Worm (Caenorhabditis elegans) whole organism, L2 larva: ENCODE data around the gene C50B8.6.
A peak's percentile ranks its signal among the peaks of the same experiment; 100 is the strongest.

ENCODE experiments used
- C34F6.9 ChIP-seq: fragments of 150-350 bp; optimal IDR thresholded peaks from 2 replicates; lab custom pipeline; 2014; ENCODE audit warnings: missing biosample characterization, missing genetic modification characterization
- F13H6.1 ChIP-seq: sonication (generic microtip); optimal IDR thresholded peaks from 2 replicates; lab custom pipeline; 2016; ENCODE audit warnings: missing genetic modification characterization, missing compliant biosample characterization
- R02D3.7 ChIP-seq: fragments of 150-350 bp; optimal IDR thresholded peaks from 2 replicates; lab custom pipeline; 2014; ENCODE audit warnings: missing biosample characterization, missing genetic modification characterization
- Y55F3AM.14 ChIP-seq: fragments of 200-800 bp; sonication (Bioruptor generic); optimal IDR thresholded peaks from 2 replicates; lab custom pipeline; 2018; ENCODE audit warnings: mild to moderate bottlenecking, missing genetic modification characterization, missing compliant biosample characterization
- ZK546.5 ChIP-seq: sonication (generic microtip); optimal IDR thresholded peaks from 2 replicates; lab custom pipeline; 2017; ENCODE audit warnings: missing biosample characterization, missing genetic modification characterization
- alr-1 ChIP-seq: fragments of 150-350 bp; optimal IDR thresholded peaks from 2 replicates; lab custom pipeline; 2014; ENCODE audit warnings: missing biosample characterization, missing genetic modification characterization
- aly-2 ChIP-seq: fragments of 150-350 bp; optimal IDR thresholded peaks from 2 replicates; lab custom pipeline; 2014; ENCODE audit warnings: missing biosample characterization, missing genetic modification characterization
- ama-1 ChIP-seq: fragments of 150-350 bp; optimal IDR thresholded peaks from 2 replicates; lab custom pipeline; 2018; ENCODE audit warnings: inconsistent platforms
- blmp-1 ChIP-seq: sonication (generic microtip); optimal IDR thresholded peaks from 2 replicates; lab custom pipeline; 2017; ENCODE audit warnings: missing genetic modification characterization, mild to moderate bottlenecking, missing compliant biosample characterization, antibody characterized with exemption, moderate library complexity; ENCODE audit not compliant: insufficient read depth
- ceh-16 ChIP-seq: fragments of 150-350 bp; optimal IDR thresholded peaks from 2 replicates; lab custom pipeline; 2014; ENCODE audit warnings: missing biosample characterization, missing genetic modification characterization
- ceh-82 ChIP-seq: fragments of 150-350 bp; optimal IDR thresholded peaks from 2 replicates; lab custom pipeline; 2014; ENCODE audit warnings: missing biosample characterization, missing genetic modification characterization
- crh-2 ChIP-seq: sonication (generic microtip); optimal IDR thresholded peaks from 2 replicates; lab custom pipeline; 2017; ENCODE audit warnings: missing biosample characterization, missing genetic modification characterization
- dmd-4 ChIP-seq: sonication (generic microtip); optimal IDR thresholded peaks from 2 replicates; lab custom pipeline; 2017; ENCODE audit warnings: missing biosample characterization, missing genetic modification characterization
- egl-27 ChIP-seq: sonication (generic microtip); optimal IDR thresholded peaks from 3 replicates; lab custom pipeline; 2017; ENCODE audit warnings: missing biosample characterization, missing genetic modification reagents, missing genetic modification characterization
- elt-1 ChIP-seq: fragments of 150-350 bp; optimal IDR thresholded peaks from 2 replicates; lab custom pipeline; 2014; ENCODE audit warnings: missing biosample characterization, missing genetic modification characterization
- elt-3 ChIP-seq: sonication (generic microtip); optimal IDR thresholded peaks from 2 replicates; lab custom pipeline; 2017; ENCODE audit warnings: missing biosample characterization, missing genetic modification characterization
- fos-1 ChIP-seq: fragments of 150-350 bp; optimal IDR thresholded peaks from 2 replicates; lab custom pipeline; 2014; ENCODE audit warnings: missing biosample characterization, missing genetic modification characterization
- gmeb-1 ChIP-seq: fragments of 150-350 bp; optimal IDR thresholded peaks from 2 replicates; lab custom pipeline; 2014; ENCODE audit warnings: missing biosample characterization, missing genetic modification characterization
- lin-11 ChIP-seq: fragments of 150-350 bp; sonication (generic microtip); optimal IDR thresholded peaks from 2 replicates; lab custom pipeline; 2014; ENCODE audit warnings: missing biosample characterization, missing genetic modification characterization, inconsistent platforms, mixed read lengths
- lin-13 ChIP-seq: fragments of 150-350 bp; optimal IDR thresholded peaks from 2 replicates; lab custom pipeline; 2014; ENCODE audit warnings: missing biosample characterization, missing genetic modification reagents, missing genetic modification characterization
- lin-39 ChIP-seq: fragments of 150-350 bp; optimal IDR thresholded peaks from 2 replicates; lab custom pipeline; 2014; ENCODE audit warnings: missing biosample characterization, missing genetic modification reagents, missing genetic modification characterization
- lsy-2 ChIP-seq, 2 experiments: fragments of 150-350 bp in 1 of 2; sonication (generic microtip) in 1 of 2; optimal IDR thresholded peaks; 2 replicates each; lab custom pipeline; 2014 to 2017; ENCODE audit warnings: missing biosample characterization in 2 of 2, missing genetic modification characterization in 2 of 2
- mab-5 ChIP-seq: fragments of 150-350 bp; optimal IDR thresholded peaks from 2 replicates; lab custom pipeline; 2014; ENCODE audit warnings: missing biosample characterization, missing genetic modification characterization
- mbf-1 ChIP-seq: sonication (generic microtip); optimal IDR thresholded peaks from 2 replicates; lab custom pipeline; 2017; ENCODE audit warnings: missing biosample characterization, missing genetic modification characterization
- mdl-1 ChIP-seq, 2 experiments: fragments of 150-350 bp in 1 of 2; sonication (generic microtip) in 1 of 2; optimal IDR thresholded peaks; 2 replicates each; lab custom pipeline; 2017; ENCODE audit warnings: missing biosample characterization in 2 of 2, missing genetic modification characterization in 2 of 2
- nhr-10 ChIP-seq: sonication (generic microtip); optimal IDR thresholded peaks from 2 replicates; lab custom pipeline; 2017; ENCODE audit warnings: missing biosample characterization, missing genetic modification characterization
- nhr-11 ChIP-seq: fragments of 150-350 bp; optimal IDR thresholded peaks from 2 replicates; lab custom pipeline; 2014; ENCODE audit warnings: missing biosample characterization, missing genetic modification characterization
- nhr-12 ChIP-seq: fragments of 150-350 bp; optimal IDR thresholded peaks from 2 replicates; lab custom pipeline; 2014; ENCODE audit warnings: missing biosample characterization, missing genetic modification characterization
- nhr-129 ChIP-seq: fragments of 150-350 bp; optimal IDR thresholded peaks from 2 replicates; lab custom pipeline; 2014; ENCODE audit warnings: missing biosample characterization, missing genetic modification characterization
- nhr-21 ChIP-seq: fragments of 150-350 bp; optimal IDR thresholded peaks from 2 replicates; lab custom pipeline; 2014; ENCODE audit warnings: missing biosample characterization, missing genetic modification characterization
- nhr-23 ChIP-seq: fragments of 150-350 bp; optimal IDR thresholded peaks from 2 replicates; lab custom pipeline; 2014; ENCODE audit warnings: missing biosample characterization, missing genetic modification reagents, missing genetic modification characterization
- nhr-237 ChIP-seq: fragments of 150-350 bp; optimal IDR thresholded peaks from 2 replicates; lab custom pipeline; 2014; ENCODE audit warnings: missing biosample characterization, missing genetic modification characterization
- nhr-25 ChIP-seq: fragments of 150-350 bp; sonication (generic microtip); optimal IDR thresholded peaks from 3 replicates; lab custom pipeline; 2014; ENCODE audit warnings: missing biosample characterization, missing genetic modification characterization
- nhr-6 ChIP-seq: fragments of 150-350 bp; optimal IDR thresholded peaks from 2 replicates; lab custom pipeline; 2014; ENCODE audit warnings: missing biosample characterization, missing genetic modification characterization
- nhr-77 ChIP-seq: fragments of 150-350 bp; optimal IDR thresholded peaks from 2 replicates; lab custom pipeline; 2014; ENCODE audit warnings: missing biosample characterization, missing genetic modification characterization
- peb-1 ChIP-seq: fragments of 150-350 bp; optimal IDR thresholded peaks from 2 replicates; lab custom pipeline; 2014; ENCODE audit warnings: missing biosample characterization, missing genetic modification characterization
- sem-4 ChIP-seq: fragments of 150-350 bp; optimal IDR thresholded peaks from 2 replicates; lab custom pipeline; 2014; ENCODE audit warnings: missing biosample characterization, missing genetic modification reagents, missing genetic modification characterization
- skn-1 ChIP-seq: sonication (generic microtip); optimal IDR thresholded peaks from 2 replicates; lab custom pipeline; 2017; ENCODE audit warnings: missing biosample characterization, missing genetic modification characterization
- sma-3 ChIP-seq: sonication (generic microtip); optimal IDR thresholded peaks from 2 replicates; lab custom pipeline; 2016; ENCODE audit warnings: missing genetic modification reagents, missing genetic modification characterization, missing compliant biosample characterization
- sma-9 ChIP-seq, 2 experiments: fragments of 150-350 bp in 1 of 2; sonication (generic microtip) in 1 of 2; optimal IDR thresholded peaks; 2 replicates each; lab custom pipeline; 2014 to 2016; ENCODE audit warnings: missing genetic modification characterization in 2 of 2, mild to moderate bottlenecking in 1 of 2, missing biosample characterization in 1 of 2, missing compliant biosample characterization in 1 of 2, missing genetic modification reagents in 1 of 2, moderate library complexity in 1 of 2
- snpc-4 ChIP-seq: fragments of 150-350 bp; optimal IDR thresholded peaks from 2 replicates; lab custom pipeline; 2014; ENCODE audit warnings: missing biosample characterization, missing genetic modification characterization
- unc-39 ChIP-seq: fragments of 150-350 bp; optimal IDR thresholded peaks from 2 replicates; lab custom pipeline; 2014; ENCODE audit warnings: missing biosample characterization, missing genetic modification characterization
- unc-55 ChIP-seq: fragments of 150-350 bp; sonication (generic microtip); optimal IDR thresholded peaks from 3 replicates; lab custom pipeline; 2014; ENCODE audit warnings: missing biosample characterization, missing genetic modification reagents, missing genetic modification characterization
- unc-62 ChIP-seq: fragments of 150-350 bp; optimal IDR thresholded peaks from 2 replicates; lab custom pipeline; 2014; ENCODE audit warnings: missing biosample characterization, missing genetic modification reagents, missing genetic modification characterization
- zag-1 ChIP-seq: fragments of 150-350 bp; optimal IDR thresholded peaks from 2 replicates; lab custom pipeline; 2014; ENCODE audit warnings: missing biosample characterization, missing genetic modification characterization
- ztf-1 ChIP-seq: fragments of 200-800 bp; sonication (Bioruptor generic); conservative IDR thresholded peaks from 2 replicates; pipeline ENCODE4 v1.3.6; 2022; ENCODE audit warnings: missing genetic modification characterization, missing compliant biosample characterization
- ztf-11 ChIP-seq: sonication (generic microtip); optimal IDR thresholded peaks from 2 replicates; lab custom pipeline; 2017; ENCODE audit warnings: missing biosample characterization, missing genetic modification characterization
- ztf-4 ChIP-seq: fragments of 150-350 bp; optimal IDR thresholded peaks from 2 replicates; lab custom pipeline; 2014; ENCODE audit warnings: missing biosample characterization, missing genetic modification characterization

C50B8.6 gene

ce11 chrV:13565197-13565596 lies 13.6 kb upstream of the C50B8.6 start:
- peak; percentile 61 for TF ChIP-seq sem-4
- no peak for TF ChIP-seq ztf-1 (GFP tag; lab: Robert Waterston, UW)
- no peak for TF ChIP-seq elt-3 (tag; lab: Kevin White, UChicago)
- TF ChIP-seq peb-1, result no peak
- no peak for TF ChIP-seq nhr-10
- peak; percentile 96 for TF ChIP-seq crh-2 (tag; lab: Kevin White, UChicago)
- no peak for TF ChIP-seq ztf-11 (tag; lab: Kevin White, UChicago)
- TF ChIP-seq skn-1 (tag; lab: Kevin White, UChicago), result no peak
- TF ChIP-seq gmeb-1 (tag; lab: Kevin White, UChicago), result peak; percentile 88
- TF ChIP-seq snpc-4, result peak; percentile 83
- peak; percentile 47 to 91 for TF ChIP-seq lsy-2 (tag; optimal IDR thresholded peaks at IDR 0.05; lab: Kevin White, UChicago)
- TF ChIP-seq zag-1 (tag; lab: Kevin White, UChicago), result peak; percentile 56
- peak; percentile 85 for TF ChIP-seq unc-55 (GFP tag; lab: Kevin White, UChicago)
- TF ChIP-seq dmd-4 (tag; lab: Kevin White, UChicago), result no peak
- TF ChIP-seq nhr-23, result no peak
- TF ChIP-seq nhr-11 (tag; lab: Kevin White, UChicago), result no peak
- peak; percentile 59 for TF ChIP-seq mab-5 (tag; lab: Kevin White, UChicago)
- TF ChIP-seq ZK546.5 (tag; lab: Kevin White, UChicago), result no peak
- TF ChIP-seq unc-39 (tag; lab: Kevin White, UChicago), result no peak
- TF ChIP-seq fos-1 (tag; lab: Kevin White, UChicago), result peak; percentile 88
- TF ChIP-seq ztf-4 (tag; lab: Kevin White, UChicago), result peak; percentile 76
- TF ChIP-seq lin-11, result no peak
- TF ChIP-seq sma-3 (GFP tag; lab: Kevin White, UChicago), result peak; percentile 95
- peak; percentile 94 for TF ChIP-seq nhr-25
- TF ChIP-seq lin-13, result peak; percentile 68
- peak; percentile 75 for TF ChIP-seq blmp-1
- TF ChIP-seq nhr-77 (tag; lab: Kevin White, UChicago), result no peak
- TF ChIP-seq ceh-82, result peak; percentile 22
- TF ChIP-seq alr-1 (tag; lab: Kevin White, UChicago), result no peak
- no peak for TF ChIP-seq R02D3.7
- no peak for TF ChIP-seq ceh-16 (tag; lab: Kevin White, UChicago)
- peak; percentile 4 for TF ChIP-seq egl-27 (tag; lab: Kevin White, UChicago)
- TF ChIP-seq C34F6.9 (tag; lab: Kevin White, UChicago), result peak; percentile 98
- TF ChIP-seq nhr-6 (tag; lab: Kevin White, UChicago), result no peak
- TF ChIP-seq lin-39 (tag; lab: Kevin White, UChicago), result no peak
- TF ChIP-seq mdl-1 (tag; optimal IDR thresholded peaks at IDR 0.05; lab: Kevin White, UChicago), result peak in 1 of 2 experiments; percentile 65
- no peak for TF ChIP-seq unc-62 (GFP tag; lab: Kevin White, UChicago)
- TF ChIP-seq ama-1 (lab: Kevin White, UChicago), result peak; percentile 76
- TF ChIP-seq nhr-21 (tag; lab: Kevin White, UChicago), result peak; percentile 96
- no peak for TF ChIP-seq elt-1
- TF ChIP-seq F13H6.1 (tag; lab: Kevin White, UChicago), result peak; percentile 87
- TF ChIP-seq nhr-12 (tag; lab: Kevin White, UChicago), result no peak
- no peak for TF ChIP-seq nhr-237 (tag; lab: Kevin White, UChicago)
- TF ChIP-seq mbf-1 (tag; lab: Kevin White, UChicago), result no peak
- no peak for TF ChIP-seq Y55F3AM.14 (GFP tag; lab: Kevin White, UChicago)
- TF ChIP-seq sma-9 (GFP tag; optimal IDR thresholded peaks at IDR 0.05; lab: Kevin White, UChicago), result peak; percentile 89
- TF ChIP-seq sma-9 (tag; optimal IDR thresholded peaks at IDR 0.05; lab: Kevin White, UChicago), result no peak
- TF ChIP-seq nhr-129 (tag; lab: Kevin White, UChicago), result peak; percentile 98
- no peak for TF ChIP-seq aly-2 (tag; lab: Kevin White, UChicago)
- TF ChIP-seq, all 48 proteins: peak for 23
